Fruit fly (Drosophila melanogaster) whole organism, embryonic: ENCODE data around the gene Gpdh3.
A peak's percentile ranks its signal among the peaks of the same experiment; 100 is the strongest.

Experiments
- Abd-B ChIP-seq: fragments of 200-800 bp; sonication (Bioruptor generic); optimal IDR thresholded peaks from 2 replicates; lab custom pipeline; 2018; ENCODE audit warnings: missing biosample characterization, mild to moderate bottlenecking, missing genetic modification characterization, moderate library complexity
- Ada2b ChIP-seq: fragments of 200-800 bp; sonication (Bioruptor generic); IDR thresholded peaks from 2 replicates; pipeline ENCODE4 v1.3.6; 2022; ENCODE audit warnings: missing biosample characterization, missing genetic modification characterization
- CG10321 ChIP-seq: fragments of 200-800 bp; sonication (Bioruptor generic); IDR thresholded peaks from 2 replicates; pipeline ENCODE4 v1.3.6; 2022; ENCODE audit warnings: missing biosample characterization, missing genetic modification characterization
- CG10654 ChIP-seq: fragments of 200-800 bp; sonication (Bioruptor generic); optimal IDR thresholded peaks from 2 replicates; lab custom pipeline; 2016; ENCODE audit warnings: missing biosample characterization, missing genetic modification characterization
- CG11247 ChIP-seq: fragments of 200-800 bp; sonication (Bioruptor generic); IDR thresholded peaks from 2 replicates; pipeline ENCODE4 v1.3.6; 2022; ENCODE audit warnings: missing biosample characterization, missing genetic modification characterization
- CG12071 ChIP-seq: fragments of 200-800 bp; sonication (Bioruptor generic); optimal IDR thresholded peaks from 3 replicates; lab custom pipeline; 2018; ENCODE audit warnings: missing biosample characterization, mild to moderate bottlenecking, missing genetic modification characterization
- CG13123 ChIP-seq: fragments of 200-800 bp; sonication (Bioruptor generic); optimal IDR thresholded peaks from 2 replicates; lab custom pipeline; 2016; ENCODE audit warnings: missing biosample characterization, missing genetic modification characterization
- CG14860 ChIP-seq: fragments of 200-800 bp; sonication (Bioruptor generic); IDR thresholded peaks from 3 replicates; pipeline ENCODE4 v1.3.6; 2022; ENCODE audit warnings: missing biosample characterization, missing genetic modification characterization; ENCODE audit not compliant: partially characterized antibody
- CG16815 ChIP-seq: fragments of 200-800 bp; sonication (Bioruptor generic); optimal IDR thresholded peaks from 3 replicates; lab custom pipeline; 2017; ENCODE audit warnings: missing biosample characterization, mild to moderate bottlenecking, missing genetic modification characterization
- CG2116 ChIP-seq: fragments of 200-800 bp; sonication (Bioruptor generic); optimal IDR thresholded peaks from 3 replicates; lab custom pipeline; 2018; ENCODE audit warnings: missing biosample characterization, mild to moderate bottlenecking, missing genetic modification characterization
- CG3726 ChIP-seq: fragments of 200-800 bp; sonication (Bioruptor generic); IDR thresholded peaks from 3 replicates; pipeline ENCODE4, ENCODE4 v1.3.6; 2022; ENCODE audit warnings: missing biosample characterization, missing genetic modification characterization
- CG3995 ChIP-seq: fragments of 200-800 bp; sonication (Bioruptor generic); optimal IDR thresholded peaks from 3 replicates; lab custom pipeline; 2016; ENCODE audit warnings: missing biosample characterization, missing genetic modification characterization
- CG4404 ChIP-seq: fragments of 200-800 bp; sonication (Bioruptor generic); IDR thresholded peaks from 2 replicates; pipeline ENCODE4 v1.3.6; 2022; ENCODE audit warnings: missing biosample characterization, missing genetic modification characterization
- CG5953 ChIP-seq: fragments of 200-800 bp; sonication (Bioruptor generic); IDR thresholded peaks from 2 replicates; pipeline ENCODE4 v1.3.6; 2022; ENCODE audit warnings: missing biosample characterization, missing genetic modification characterization
- CG6254 ChIP-seq: fragments of 200-800 bp; sonication (Bioruptor generic); optimal IDR thresholded peaks from 3 replicates; lab custom pipeline; 2017; ENCODE audit warnings: mild to moderate bottlenecking, missing biosample characterization, missing genetic modification reagents, missing genetic modification characterization
- CG6272 ChIP-seq: fragments of 200-800 bp; sonication (Bioruptor generic); IDR thresholded peaks from 2 replicates; pipeline ENCODE4 v1.3.6; 2022; ENCODE audit warnings: missing biosample characterization, missing genetic modification characterization
- CG7556 ChIP-seq: fragments of 200-800 bp; sonication (Bioruptor generic); optimal IDR thresholded peaks from 2 replicates; lab custom pipeline; 2017; ENCODE audit warnings: missing biosample characterization, mild to moderate bottlenecking, missing genetic modification characterization
- CG7786 ChIP-seq: fragments of 200-800 bp; sonication (Bioruptor generic); optimal IDR thresholded peaks from 2 replicates; lab custom pipeline; 2016; ENCODE audit warnings: missing biosample characterization, missing genetic modification characterization
- CG8281 ChIP-seq: fragments of 200-800 bp; sonication (Bioruptor generic); optimal IDR thresholded peaks from 2 replicates; lab custom pipeline; 2018; ENCODE audit warnings: missing biosample characterization, mild to moderate bottlenecking, missing genetic modification characterization, moderate library complexity
- CG8765 ChIP-seq: fragments of 200-800 bp; sonication (Bioruptor generic); IDR thresholded peaks from 2 replicates; pipeline ENCODE4 v1.3.6; 2022; ENCODE audit warnings: missing biosample characterization, missing genetic modification characterization
- CG9932 ChIP-seq: fragments of 200-800 bp; sonication (Bioruptor generic); IDR thresholded peaks from 2 replicates; pipeline ENCODE4 v1.3.6; 2022; ENCODE audit warnings: missing biosample characterization, missing genetic modification characterization
- CTCF ChIP-seq: fragments of 200-800 bp; sonication (Bioruptor generic); optimal IDR thresholded peaks from 2 replicates; lab custom pipeline; 2017; ENCODE audit warnings: missing biosample characterization, mild to moderate bottlenecking, missing genetic modification characterization, moderate library complexity
- CrebB ChIP-seq: fragments of 200-800 bp; sonication (Bioruptor generic); optimal IDR thresholded peaks from 3 replicates; lab custom pipeline; 2018; ENCODE audit warnings: missing biosample characterization, mild to moderate bottlenecking, missing genetic modification characterization
- D ChIP-seq, 2 experiments: fragments of 200-800 bp in 1 of 2; fragments of >200 bp in 1 of 2; sonication (Bioruptor generic) in 1 of 2; optimal IDR thresholded peaks; 2 replicates in 1 of 2; 3 replicates in 1 of 2; lab custom pipeline; 2017; ENCODE audit warnings: mild to moderate bottlenecking in 1 of 2, missing biosample characterization in 1 of 2, missing genetic modification characterization in 1 of 2, missing genetic modification reagents in 1 of 2
- Doc3 ChIP-seq: fragments of 200-800 bp; sonication (Bioruptor generic); IDR thresholded peaks from 3 replicates; pipeline ENCODE4 v1.3.6; 2022; ENCODE audit warnings: missing biosample characterization, missing genetic modification characterization; ENCODE audit not compliant: partially characterized antibody
- Dp ChIP-seq: fragments of 200-800 bp; sonication (Bioruptor generic); optimal IDR thresholded peaks from 2 replicates; lab custom pipeline; 2018; ENCODE audit warnings: missing biosample characterization, mild to moderate bottlenecking, missing genetic modification characterization, moderate library complexity
- ERR ChIP-seq: fragments of 200-800 bp; sonication (Bioruptor generic); optimal IDR thresholded peaks from 2 replicates; lab custom pipeline; 2016; ENCODE audit warnings: missing biosample characterization, missing genetic modification characterization
- Ets65A ChIP-seq: fragments of 200-800 bp; sonication (Bioruptor generic); peaks from one replicate; lab custom pipeline; 2016; ENCODE audit warnings: missing biosample characterization, missing genetic modification characterization
- GATAe ChIP-seq: fragments of 200-800 bp; sonication (Bioruptor generic); conservative IDR thresholded peaks from 2 replicates; pipeline ENCODE4 v1.3.6; 2022; ENCODE audit warnings: missing biosample characterization, missing genetic modification characterization
- Gug ChIP-seq: fragments of 200-800 bp; sonication (Bioruptor generic); IDR thresholded peaks from 4 replicates; pipeline ENCODE4 v1.3.6; 2022; ENCODE audit warnings: missing biosample characterization, missing genetic modification characterization
- HLH4C ChIP-seq: fragments of 200-800 bp; sonication (Bioruptor generic); IDR thresholded peaks from 3 replicates; pipeline ENCODE4 v1.3.6; 2022; ENCODE audit warnings: missing biosample characterization, missing genetic modification characterization; ENCODE audit not compliant: partially characterized antibody
- Nf-YC ChIP-seq: fragments of 200-800 bp; optimal IDR thresholded peaks from 3 replicates; lab custom pipeline; 2019; ENCODE audit warnings: missing biosample characterization, mild to moderate bottlenecking, missing genetic modification characterization, moderate library complexity
- Pdp1 ChIP-seq, 2 experiments: fragments of 200-800 bp; sonication (Bioruptor generic); optimal IDR thresholded peaks; 3 replicates each; lab custom pipeline; 2016; ENCODE audit warnings: missing biosample characterization in 2 of 2, missing genetic modification characterization in 2 of 2, mild to moderate bottlenecking in 1 of 2, moderate library complexity in 1 of 2
- Poxn ChIP-seq: fragments of 200-800 bp; sonication (Bioruptor generic); IDR thresholded peaks from 2 replicates; pipeline ENCODE4 v1.3.6; 2022; ENCODE audit warnings: missing biosample characterization, missing genetic modification characterization
- ash1 ChIP-seq: fragments of 200-800 bp; sonication (Bioruptor generic); optimal IDR thresholded peaks from 2 replicates; lab custom pipeline; 2018; ENCODE audit warnings: missing biosample characterization, mild to moderate bottlenecking, missing genetic modification characterization
- danr ChIP-seq: fragments of 200-800 bp; sonication (Bioruptor generic); IDR thresholded peaks from 2 replicates; pipeline ENCODE4 v1.3.6; 2022; ENCODE audit warnings: missing biosample characterization, missing genetic modification characterization
- disco-r ChIP-seq: fragments of 200-800 bp; sonication (Bioruptor generic); optimal IDR thresholded peaks from 2 replicates; lab custom pipeline; 2016; ENCODE audit warnings: missing biosample characterization, missing genetic modification characterization
- dmrt99B ChIP-seq: fragments of 200-800 bp; sonication (Bioruptor generic); optimal IDR thresholded peaks from 2 replicates; lab custom pipeline; 2018; ENCODE audit warnings: missing biosample characterization, mild to moderate bottlenecking, missing genetic modification characterization, moderate library complexity
- ems ChIP-seq: fragments of 200-800 bp; sonication (Bioruptor generic); optimal IDR thresholded peaks from 3 replicates; lab custom pipeline; 2016; ENCODE audit warnings: missing biosample characterization, missing genetic modification characterization
- fru ChIP-seq: fragments of >200 bp; optimal IDR thresholded peaks from 2 replicates; lab custom pipeline; 2017
- gce ChIP-seq: fragments of 200-800 bp; sonication (Bioruptor generic); IDR thresholded peaks from 3 replicates; pipeline ENCODE4 v1.3.6; 2022; ENCODE audit warnings: missing biosample characterization, missing genetic modification characterization
- gsb-n ChIP-seq: fragments of 200-800 bp; sonication (Bioruptor generic); optimal IDR thresholded peaks from 3 replicates; lab custom pipeline; 2018; ENCODE audit warnings: missing biosample characterization, mild to moderate bottlenecking, missing genetic modification characterization
- nom ChIP-seq: fragments of 200-800 bp; sonication (Bioruptor generic); optimal IDR thresholded peaks from 2 replicates; lab custom pipeline; 2017; ENCODE audit warnings: missing biosample characterization, missing genetic modification characterization, mild to moderate bottlenecking, moderate library complexity, missing genetic modification reagents
- phol ChIP-seq: fragments of 200-800 bp; sonication (Bioruptor generic); optimal IDR thresholded peaks from 3 replicates; lab custom pipeline; 2018; ENCODE audit warnings: missing biosample characterization, mild to moderate bottlenecking, missing genetic modification characterization, moderate library complexity
- rib ChIP-seq: fragments of 200-800 bp; sonication (Bioruptor generic); IDR thresholded peaks from 2 replicates; pipeline ENCODE4 v1.3.6; 2022; ENCODE audit warnings: missing biosample characterization, missing genetic modification characterization
- ro ChIP-seq: fragments of 200-800 bp; sonication (Bioruptor generic); IDR thresholded peaks from 2 replicates; pipeline ENCODE4 v1.3.6; 2022; ENCODE audit warnings: missing biosample characterization, missing genetic modification characterization
- row ChIP-seq: fragments of 200-800 bp; sonication (Bioruptor generic); IDR thresholded peaks from 3 replicates; pipeline ENCODE4 v1.3.6; 2022; ENCODE audit warnings: missing biosample characterization, missing genetic modification characterization
- sd ChIP-seq: fragments of 200-800 bp; sonication (Bioruptor generic); optimal IDR thresholded peaks from 3 replicates; lab custom pipeline; 2018; ENCODE audit warnings: missing biosample characterization, mild to moderate bottlenecking, missing genetic modification characterization, moderate library complexity
- sob ChIP-seq: fragments of 200-800 bp; sonication (Bioruptor generic); IDR thresholded peaks from 2 replicates; pipeline ENCODE4 v1.3.6; 2022; ENCODE audit warnings: missing biosample characterization, missing genetic modification characterization
- twi ChIP-seq: fragments of 200-800 bp; optimal IDR thresholded peaks from 2 replicates; lab custom pipeline; 2019; ENCODE audit warnings: missing biosample characterization, mild to moderate bottlenecking, missing genetic modification characterization, moderate library complexity
- z ChIP-seq: fragments of 200-800 bp; sonication (Bioruptor generic); IDR thresholded peaks from 3 replicates; pipeline ENCODE4 v1.3.6; 2022; ENCODE audit warnings: missing biosample characterization, missing genetic modification characterization

Gpdh3 gene

DNA sequence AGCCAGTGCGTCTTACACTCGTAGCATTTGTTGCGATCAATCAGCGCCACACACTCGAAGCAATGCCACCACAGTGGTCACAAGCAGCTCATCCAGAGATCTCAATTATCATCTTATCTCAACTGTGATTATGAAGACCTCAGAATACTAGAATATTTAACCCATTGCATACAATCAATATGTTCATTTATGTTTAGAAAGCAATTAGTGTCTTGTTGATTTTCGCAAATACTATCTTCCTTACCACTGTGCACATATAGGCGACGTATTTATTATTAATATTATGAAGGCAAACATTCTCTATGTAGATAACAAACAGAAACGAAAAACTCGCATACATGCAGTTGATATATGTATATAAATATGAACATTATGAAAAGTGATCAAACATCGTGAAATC is 23.0 kb upstream of the Gpdh3 start (continued):
- no peak for TF ChIP-seq D (optimal IDR thresholded peaks at IDR 0.05; lab: Kevin White, UChicago)
- peak; percentile 82 for TF ChIP-seq D (GFP tag; optimal IDR thresholded peaks at IDR 0.05; lab: Kevin White, UChicago)
- TF ChIP-seq CG9932 (GFP tag; lab: Robert Waterston, UW), result no peak
- TF ChIP-seq Dp (GFP tag; lab: Kevin White, UChicago), result no peak
- TF ChIP-seq Doc3 (GFP tag; lab: Robert Waterston, UW), result no peak
- 0 out of 2 replicates have a peak, but pooled peaks have one; percentile 40 for TF ChIP-seq ro (GFP tag; lab: Robert Waterston, UW)
- TF ChIP-seq CG7556, result peak; percentile 67
- TF ChIP-seq Poxn (GFP tag; lab: Robert Waterston, UW), result no peak
- peak; percentile 67; the same call in 2 of the 3 replicates for TF ChIP-seq row (GFP tag; lab: Robert Waterston, UW)
- TF ChIP-seq Abd-B (GFP tag; lab: Kevin White, UChicago), result no peak
- TF ChIP-seq CG10654 (GFP tag; lab: Kevin White, UChicago), result peak; percentile 57
- peak; percentile 42 for TF ChIP-seq twi (tag; lab: Kevin White, UChicago)
- TF ChIP-seq CG8765 (GFP tag; lab: Robert Waterston, UW), result no peak
- TF ChIP-seq CG3726, result 0 out of 3 replicates have a peak, but pooled peaks have one; percentile 50
- TF ChIP-seq disco-r (GFP tag; lab: Kevin White, UChicago), result no peak
- TF ChIP-seq CG7786 (GFP tag; lab: Kevin White, UChicago), result peak; percentile 28
- TF ChIP-seq CG5953 (GFP tag; lab: Robert Waterston, UW), result peak; percentile 57; the same call in 1 of the 2 replicates
- 0 out of 2 replicates have a peak, but pooled peaks have one; percentile 17 for TF ChIP-seq CG4404 (GFP tag; lab: Robert Waterston, UW)
- peak in 1 of 2 experiments; percentile 57 for TF ChIP-seq Pdp1 (GFP tag; optimal IDR thresholded peaks at IDR 0.05; lab: Kevin White, UChicago)
- TF ChIP-seq CG8281 (tag; lab: Kevin White, UChicago), result peak; percentile 54
- no peak for TF ChIP-seq rib (GFP tag; lab: Robert Waterston, UW)
- peak; percentile 46 for TF ChIP-seq CG2116 (GFP tag; lab: Kevin White, UChicago)
- TF ChIP-seq z, result no peak
- TF ChIP-seq ems (GFP tag; lab: Kevin White, UChicago), result peak; percentile 56
- TF ChIP-seq ERR, result no peak
- peak; percentile 67 for TF ChIP-seq phol (tag; lab: Kevin White, UChicago)
- TF ChIP-seq HLH4C (GFP tag; lab: Robert Waterston, UW), result no peak
- TF ChIP-seq GATAe (GFP tag; lab: Robert Waterston, UW), result 0 out of 2 replicates have a peak, but pooled peaks have one; percentile 14
- peak; percentile 44 for TF ChIP-seq nom (GFP tag; lab: Kevin White, UChicago)
- TF ChIP-seq danr (GFP tag; lab: Robert Waterston, UW), result peak; percentile 58
- TF ChIP-seq sob (GFP tag; lab: Robert Waterston, UW), result peak; percentile 64
- TF ChIP-seq Ada2b (GFP tag; lab: Robert Waterston, UW), result peak; percentile 69
- no peak for TF ChIP-seq CG10321 (GFP tag; lab: Robert Waterston, UW)
- TF ChIP-seq CG12071 (GFP tag; lab: Kevin White, UChicago), result peak; percentile 57
- TF ChIP-seq Ets65A, result no peak
- peak; percentile 69 for TF ChIP-seq CG13123 (GFP tag; lab: Kevin White, UChicago)
- TF ChIP-seq CG14860 (GFP tag; lab: Robert Waterston, UW), result no peak
- peak; percentile 62 for TF ChIP-seq dmrt99B (tag; lab: Kevin White, UChicago)
- TF ChIP-seq sd, result peak; percentile 20
- TF ChIP-seq Gug, result peak; percentile 33; the same call in 1 of the 4 replicates
- peak; percentile 42 for TF ChIP-seq CrebB (tag; lab: Kevin White, UChicago)
- no peak for TF ChIP-seq ash1 (GFP tag; lab: Kevin White, UChicago)
- TF ChIP-seq CG3995 (GFP tag; lab: Kevin White, UChicago), result no peak
- TF ChIP-seq CG16815, result peak; percentile 38
- peak; percentile 55 for TF ChIP-seq CG6272 (GFP tag; lab: Robert Waterston, UW)
- TF ChIP-seq gsb-n, result peak; percentile 74
- TF ChIP-seq CTCF (GFP tag; lab: Kevin White, UChicago), result no peak
- TF ChIP-seq CG6254, result peak; percentile 83
- no peak for TF ChIP-seq Nf-YC
- TF ChIP-seq gce (GFP tag; lab: Robert Waterston, UW), result peak; percentile 23; the same call in 1 of the 3 replicates
- no peak for TF ChIP-seq fru (lab: Kevin White, UChicago)
- TF ChIP-seq CG11247 (GFP tag; lab: Robert Waterston, UW), result peak; percentile 77
